Fruit fly (Drosophila melanogaster) whole organism, embryonic: ENCODE results near the gene HHEX.
A peak's percentile ranks its signal among the peaks of the same experiment; 100 is the strongest.

Source experiments
- Abd-B ChIP-seq: fragments of 200-800 bp; sonication (Bioruptor generic); optimal IDR thresholded peaks from 2 replicates; lab custom pipeline; 2018; ENCODE audit warnings: missing biosample characterization, mild to moderate bottlenecking, missing genetic modification characterization, moderate library complexity
- CG10209 ChIP-seq: fragments of 200-800 bp; sonication (Bioruptor generic); optimal IDR thresholded peaks from 3 replicates; lab custom pipeline; 2017; ENCODE audit warnings: missing biosample characterization, mild to moderate bottlenecking, missing genetic modification characterization, missing genetic modification reagents
- CG10462 ChIP-seq: fragments of 200-800 bp; sonication (Bioruptor generic); optimal IDR thresholded peaks from 2 replicates; lab custom pipeline; 2016; ENCODE audit warnings: missing biosample characterization, missing genetic modification characterization
- CG10979 ChIP-seq: fragments of 200-800 bp; sonication (Bioruptor generic); optimal IDR thresholded peaks from 2 replicates; lab custom pipeline; 2018; ENCODE audit warnings: missing biosample characterization, mild to moderate bottlenecking, missing genetic modification characterization, moderate library complexity
- CG11560 ChIP-seq: fragments of 200-800 bp; sonication (Bioruptor generic); IDR thresholded peaks from 3 replicates; pipeline ENCODE4 v1.3.6; 2022; ENCODE audit warnings: missing biosample characterization, missing genetic modification characterization
- CG11723 ChIP-seq: fragments of 200-800 bp; sonication (Bioruptor generic); optimal IDR thresholded peaks from 2 replicates; lab custom pipeline; 2017; ENCODE audit warnings: missing biosample characterization, mild to moderate bottlenecking, missing genetic modification characterization
- CG12155 ChIP-seq: fragments of 200-800 bp; sonication (Bioruptor generic); optimal IDR thresholded peaks from 3 replicates; lab custom pipeline; 2016; ENCODE audit warnings: missing biosample characterization, missing genetic modification characterization
- CG12299 ChIP-seq: fragments of 200-800 bp; sonication (Bioruptor generic); optimal IDR thresholded peaks from 2 replicates; lab custom pipeline; 2018; ENCODE audit warnings: missing biosample characterization, mild to moderate bottlenecking, missing genetic modification characterization
- CG13894 ChIP-seq: fragments of 200-800 bp; sonication (Bioruptor generic); optimal IDR thresholded peaks from 3 replicates; lab custom pipeline; 2018; ENCODE audit warnings: missing biosample characterization, mild to moderate bottlenecking, missing genetic modification characterization, moderate library complexity
- CG1603 ChIP-seq: fragments of 200-800 bp; sonication (Bioruptor generic); optimal IDR thresholded peaks from 2 replicates; lab custom pipeline; 2019; ENCODE audit warnings: missing biosample characterization, mild to moderate bottlenecking, missing genetic modification characterization, moderate library complexity
- CG16863 ChIP-seq: fragments of 200-800 bp; sonication (Bioruptor generic); optimal IDR thresholded peaks from 3 replicates; lab custom pipeline; 2016; ENCODE audit warnings: missing biosample characterization, missing genetic modification characterization
- CG17385 ChIP-seq: fragments of 200-800 bp; sonication (Bioruptor generic); optimal IDR thresholded peaks from 3 replicates; lab custom pipeline; 2018; ENCODE audit warnings: missing biosample characterization, mild to moderate bottlenecking, missing genetic modification characterization
- CG18262 ChIP-seq: fragments of 200-800 bp; optimal IDR thresholded peaks from 3 replicates; lab custom pipeline; 2019; ENCODE audit warnings: missing biosample characterization, mild to moderate bottlenecking, missing genetic modification characterization, moderate library complexity
- CG2116 ChIP-seq: fragments of 200-800 bp; sonication (Bioruptor generic); optimal IDR thresholded peaks from 3 replicates; lab custom pipeline; 2018; ENCODE audit warnings: missing biosample characterization, mild to moderate bottlenecking, missing genetic modification characterization
- CG42726 ChIP-seq: fragments of 200-800 bp; sonication (Bioruptor generic); IDR thresholded peaks from 2 replicates; pipeline ENCODE4 v1.3.6; 2022; ENCODE audit warnings: missing biosample characterization, missing genetic modification characterization; ENCODE audit not compliant: partially characterized antibody
- CG4707 ChIP-seq: fragments of 200-800 bp; sonication (Bioruptor generic); optimal IDR thresholded peaks from 2 replicates; lab custom pipeline; 2018; ENCODE audit warnings: missing biosample characterization, mild to moderate bottlenecking, missing genetic modification characterization, moderate library complexity
- CG5180 ChIP-seq: fragments of 200-800 bp; sonication (Bioruptor generic); optimal IDR thresholded peaks from 3 replicates; lab custom pipeline; 2017; ENCODE audit warnings: missing biosample characterization, missing genetic modification characterization, mild to moderate bottlenecking, moderate library complexity, missing genetic modification reagents
- CG6272 ChIP-seq: fragments of 200-800 bp; sonication (Bioruptor generic); IDR thresholded peaks from 2 replicates; pipeline ENCODE4 v1.3.6; 2022; ENCODE audit warnings: missing biosample characterization, missing genetic modification characterization
- CG7963 ChIP-seq: fragments of 200-800 bp; sonication (Bioruptor generic); IDR thresholded peaks from 3 replicates; pipeline ENCODE4 v1.3.6; 2022; ENCODE audit warnings: missing biosample characterization, missing genetic modification characterization; ENCODE audit not compliant: partially characterized antibody
- Deaf1 ChIP-seq: fragments of 200-800 bp; optimal IDR thresholded peaks from 3 replicates; lab custom pipeline; 2019; ENCODE audit warnings: missing biosample characterization, mild to moderate bottlenecking, missing genetic modification characterization, moderate library complexity
- Dip3 ChIP-seq: fragments of 200-800 bp; sonication (Bioruptor generic); optimal IDR thresholded peaks from 3 replicates; lab custom pipeline; 2016; ENCODE audit warnings: missing biosample characterization, missing genetic modification characterization
- Doc3 ChIP-seq: fragments of 200-800 bp; sonication (Bioruptor generic); IDR thresholded peaks from 3 replicates; pipeline ENCODE4 v1.3.6; 2022; ENCODE audit warnings: missing biosample characterization, missing genetic modification characterization; ENCODE audit not compliant: partially characterized antibody
- Drgx ChIP-seq: fragments of 200-800 bp; sonication (Bioruptor generic); IDR thresholded peaks from 2 replicates; pipeline ENCODE4 v1.3.6; 2022; ENCODE audit warnings: missing biosample characterization, missing genetic modification characterization
- Ets65A ChIP-seq: fragments of 200-800 bp; sonication (Bioruptor generic); peaks from one replicate; lab custom pipeline; 2016; ENCODE audit warnings: missing biosample characterization, missing genetic modification characterization
- Fer3 ChIP-seq: fragments of 200-800 bp; sonication (Bioruptor generic); optimal IDR thresholded peaks from 2 replicates; lab custom pipeline; 2018; ENCODE audit warnings: missing biosample characterization, mild to moderate bottlenecking, missing genetic modification characterization, moderate library complexity
- Med ChIP-seq: fragments of 200-800 bp; sonication (Bioruptor generic); peaks from one replicate; lab custom pipeline; 2016; ENCODE audit warnings: missing biosample characterization, missing genetic modification characterization, mild to moderate bottlenecking, inconsistent platforms, moderate library complexity
- Nf-YA ChIP-seq: fragments of 200-800 bp; sonication (Bioruptor generic); IDR thresholded peaks from 2 replicates; pipeline ENCODE4 v1.3.6; 2022; ENCODE audit warnings: missing biosample characterization, missing genetic modification characterization
- Oaz ChIP-seq: fragments of 200-800 bp; sonication (Bioruptor generic); IDR thresholded peaks from 2 replicates; pipeline ENCODE4 v1.3.6; 2022; ENCODE audit warnings: missing biosample characterization, missing genetic modification characterization
- PHDP ChIP-seq: fragments of 200-800 bp; sonication (Bioruptor generic); optimal IDR thresholded peaks from 3 replicates; lab custom pipeline; 2018; ENCODE audit warnings: missing biosample characterization, mild to moderate bottlenecking, missing genetic modification characterization, moderate library complexity
- Ptx1 ChIP-seq: fragments of 200-800 bp; sonication (Bioruptor generic); IDR thresholded peaks from 2 replicates; pipeline ENCODE4 v1.3.6; 2022; ENCODE audit warnings: missing biosample characterization, missing genetic modification characterization
- Rfx ChIP-seq: fragments of 200-800 bp; sonication (Bioruptor generic); IDR thresholded peaks from 2 replicates; pipeline ENCODE4 v1.3.6; 2022; ENCODE audit warnings: missing biosample characterization, missing genetic modification characterization
- Sox102F ChIP-seq: fragments of 200-800 bp; sonication (Bioruptor generic); optimal IDR thresholded peaks from 2 replicates; lab custom pipeline; 2018; ENCODE audit warnings: missing biosample characterization, mild to moderate bottlenecking, missing genetic modification characterization, moderate library complexity
- abd-A ChIP-seq: fragments of 200-800 bp; sonication (Bioruptor generic); optimal IDR thresholded peaks from 3 replicates; lab custom pipeline; 2019; ENCODE audit warnings: missing biosample characterization, mild to moderate bottlenecking, missing genetic modification characterization, moderate library complexity
- da ChIP-seq: fragments of 200-800 bp; sonication (Bioruptor generic); optimal IDR thresholded peaks from 2 replicates; lab custom pipeline; 2016; ENCODE audit warnings: missing biosample characterization, missing genetic modification characterization
- dimm ChIP-seq: fragments of 200-800 bp; sonication (Bioruptor generic); IDR thresholded peaks from 2 replicates; pipeline ENCODE4 v1.3.6; 2022; ENCODE audit warnings: missing biosample characterization, missing genetic modification characterization
- eyg ChIP-seq: fragments of 200-800 bp; sonication (Bioruptor generic); optimal IDR thresholded peaks from 3 replicates; lab custom pipeline; 2016; ENCODE audit warnings: missing biosample characterization, missing genetic modification characterization
- fd3F ChIP-seq: fragments of 200-800 bp; sonication (Bioruptor generic); optimal IDR thresholded peaks from 2 replicates; lab custom pipeline; 2018; ENCODE audit warnings: missing biosample characterization, mild to moderate bottlenecking, missing genetic modification characterization, moderate library complexity
- gce ChIP-seq: fragments of 200-800 bp; sonication (Bioruptor generic); IDR thresholded peaks from 3 replicates; pipeline ENCODE4 v1.3.6; 2022; ENCODE audit warnings: missing biosample characterization, missing genetic modification characterization
- grau ChIP-seq: fragments of 200-800 bp; optimal IDR thresholded peaks from 3 replicates; lab custom pipeline; 2019; ENCODE audit warnings: missing biosample characterization, mild to moderate bottlenecking, missing genetic modification characterization, moderate library complexity
- hkb ChIP-seq, 2 experiments: fragments of 200-800 bp in 1 of 2; fragments of >200 bp in 1 of 2; sonication (Bioruptor generic) in 1 of 2; IDR thresholded peaks in 1 of 2; optimal IDR thresholded peaks in 1 of 2; 2 replicates each; pipeline versions ENCODE4 v1.3.6 to Lab custom; 2017 to 2022; ENCODE audit warnings: missing biosample characterization in 1 of 2, missing genetic modification characterization in 1 of 2
- peb ChIP-seq: fragments of 200-800 bp; sonication (Bioruptor generic); IDR thresholded peaks from 2 replicates; pipeline ENCODE4 v1.3.6; 2022; ENCODE audit warnings: missing biosample characterization, missing genetic modification characterization
- row ChIP-seq: fragments of 200-800 bp; sonication (Bioruptor generic); IDR thresholded peaks from 3 replicates; pipeline ENCODE4 v1.3.6; 2022; ENCODE audit warnings: missing biosample characterization, missing genetic modification characterization
- schlank ChIP-seq: fragments of 200-800 bp; sonication (Bioruptor generic); optimal IDR thresholded peaks from 2 replicates; lab custom pipeline; 2018; ENCODE audit warnings: missing biosample characterization, mild to moderate bottlenecking, missing genetic modification characterization
- scrt ChIP-seq: fragments of 200-800 bp; sonication (Bioruptor generic); optimal IDR thresholded peaks from 2 replicates; lab custom pipeline; 2018; ENCODE audit warnings: missing biosample characterization, mild to moderate bottlenecking, missing genetic modification characterization, moderate library complexity
- sim ChIP-seq: fragments of 200-800 bp; sonication (Bioruptor generic); IDR thresholded peaks from 2 replicates; pipeline ENCODE4 v1.3.6; 2022; ENCODE audit warnings: missing biosample characterization, missing genetic modification characterization
- slbo ChIP-seq: fragments of 200-800 bp; sonication (Bioruptor generic); IDR thresholded peaks from 2 replicates; pipeline ENCODE4 v1.3.6; 2022; ENCODE audit warnings: missing biosample characterization, missing genetic modification characterization
- tin ChIP-seq: fragments of 200-800 bp; sonication (Bioruptor generic); optimal IDR thresholded peaks from 3 replicates; lab custom pipeline; 2016; ENCODE audit warnings: missing biosample characterization, missing genetic modification characterization
- wdn ChIP-seq: fragments of 200-800 bp; sonication (Bioruptor generic); IDR thresholded peaks from 2 replicates; pipeline ENCODE4 v1.3.6; 2022; ENCODE audit warnings: missing biosample characterization, missing genetic modification characterization

Gene HHEX

DNA sequence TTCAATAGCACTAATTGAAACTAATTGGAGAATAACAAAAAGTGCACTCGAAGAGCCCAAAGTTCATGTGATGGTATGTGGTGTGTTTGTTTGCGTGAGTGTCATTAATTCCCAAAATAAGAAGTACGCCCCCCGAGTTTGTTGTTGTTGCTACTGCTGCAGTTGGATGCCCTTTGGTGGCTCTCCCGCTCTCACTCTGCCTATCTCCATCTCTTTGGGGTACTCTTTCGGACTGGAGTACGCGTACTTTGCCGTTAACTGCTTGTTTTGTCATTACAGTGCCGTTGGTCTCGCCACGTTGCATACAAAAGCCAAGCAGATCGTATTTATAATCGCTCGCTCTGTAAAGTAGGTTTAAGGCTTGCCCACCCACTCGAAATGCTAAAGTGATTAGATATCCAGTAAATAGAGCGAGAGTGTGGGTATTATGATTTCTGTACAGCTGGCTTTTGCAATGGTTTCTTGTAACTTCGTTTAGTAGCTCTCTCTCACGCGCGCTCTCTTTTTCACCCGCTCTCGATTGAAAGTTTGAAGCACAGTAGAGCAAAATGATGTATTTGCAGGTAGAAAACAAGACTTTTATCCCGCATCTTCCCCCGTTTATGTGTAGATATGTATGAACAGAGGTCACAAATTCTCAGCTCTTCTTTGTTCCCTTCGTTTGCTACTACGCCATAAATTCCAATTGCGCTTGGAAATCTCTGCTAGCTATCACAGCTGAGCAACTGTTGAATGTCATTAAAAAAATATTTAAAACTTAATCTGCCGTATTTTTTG, 31.4 kb upstream of the HHEX start (continued):
- TF ChIP-seq tin (GFP tag; lab: Kevin White, UChicago) (peak; percentile 22), Fer3 (tag; lab: Kevin White, UChicago) (peak; percentile 14), slbo (GFP tag; lab: Robert Waterston, UW) (0 out of 2 replicates have a peak, but pooled peaks have one; percentile 18), CG18262 (peak; percentile 14), gce (GFP tag; lab: Robert Waterston, UW) (0 out of 3 replicates have a peak, but pooled peaks have one; percentile 42), scrt (GFP tag; lab: Kevin White, UChicago) (peak; percentile 61), CG13894 (tag; lab: Kevin White, UChicago) (no peak), CG7963 (no peak), Ets65A (GFP tag; lab: Kevin White, UChicago) (peak; percentile 93), Deaf1 (no peak), hkb (optimal IDR thresholded peaks at IDR 0.05; lab: Kevin White, UChicago) (no peak), hkb (GFP tag; IDR thresholded peaks at IDR 0.05; lab: Robert Waterston, UW) (peak; percentile 50; the same call in 1 of the 2 replicates), abd-A (tag; lab: Kevin White, UChicago) (no peak), PHDP (tag; lab: Kevin White, UChicago) (peak; percentile 61), sim (no peak), grau (peak; percentile 57), CG16863 (no peak), Med (GFP tag; lab: Kevin White, UChicago) (peak; percentile 75), CG4707 (peak; percentile 91), Ptx1 (peak; percentile 17; the same call in 1 of the 2 replicates), CG11560 (tag; lab: Robert Waterston, UW) (no peak), CG12299 (tag; lab: Kevin White, UChicago) (no peak), Dip3 (peak; percentile 17), schlank (tag; lab: Kevin White, UChicago) (no peak), row (GFP tag; lab: Robert Waterston, UW) (peak; percentile 65), Oaz (GFP tag; lab: Robert Waterston, UW) (no peak), Doc3 (GFP tag; lab: Robert Waterston, UW) (no peak; the same call in 2 of the 3 replicates), Drgx (peak; percentile 19; the same call in 1 of the 2 replicates), Sox102F (GFP tag; lab: Kevin White, UChicago) (peak; percentile 49), CG2116 (GFP tag; lab: Kevin White, UChicago) (no peak), CG6272 (GFP tag; lab: Robert Waterston, UW) (no peak), peb (GFP tag; lab: Robert Waterston, UW) (no peak), CG42726 (GFP tag; lab: Robert Waterston, UW) (0 out of 2 replicates have a peak, but pooled peaks have one; percentile 24), da (GFP tag; lab: Kevin White, UChicago) (no peak), Rfx (GFP tag; lab: Robert Waterston, UW) (peak; percentile 51), CG5180 (GFP tag; lab: Kevin White, UChicago) (peak; percentile 27), Nf-YA (GFP tag; lab: Robert Waterston, UW) (no peak), Abd-B (GFP tag; lab: Kevin White, UChicago) (peak; percentile 39), CG12155 (peak; percentile 31), CG17385 (peak; percentile 57), CG10209 (GFP tag; lab: Kevin White, UChicago) (peak; percentile 13), CG10462 (GFP tag; lab: Kevin White, UChicago) (peak; percentile 9), CG11723 (peak; percentile 23), CG1603 (tag; lab: Kevin White, UChicago) (no peak), fd3F (GFP tag; lab: Kevin White, UChicago) (no peak), CG10979 (tag; lab: Kevin White, UChicago) (no peak), dimm (no peak), wdn (GFP tag; lab: Robert Waterston, UW) (no peak), eyg (GFP tag; lab: Kevin White, UChicago) (no peak)
